Fruit fly (Drosophila melanogaster): ENCODE measurements around the gene CG14662.

Gene CG14662

DNA sequence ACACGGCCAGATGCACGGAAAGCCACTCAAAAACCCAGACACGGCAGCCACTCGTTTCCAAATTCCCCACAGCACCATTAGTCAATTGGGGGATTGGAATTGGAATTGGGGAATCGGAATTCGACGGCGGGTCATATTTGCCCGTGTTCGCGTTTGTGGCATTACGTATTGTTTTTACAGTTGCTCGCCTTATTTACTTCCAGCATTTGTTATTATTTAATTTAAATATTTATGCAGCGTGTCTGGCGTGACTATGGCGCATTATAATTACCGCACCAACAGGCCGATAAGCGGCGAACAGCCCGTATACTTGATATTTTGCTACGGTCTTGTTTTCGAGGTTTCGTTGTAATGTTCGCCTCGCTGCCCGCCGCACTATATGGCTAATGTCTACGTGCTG is 31.1 kb upstream of the CG14662 start (continued):
- TF ChIP-seq CG11723 (GFP tag; optimal IDR thresholded peaks at IDR 0.05) (peak; percentile 12), lola (GFP tag; optimal IDR thresholded peaks at IDR 0.05) (no peak), CG1647 (GFP tag; optimal IDR thresholded peaks at IDR 0.05) (no peak), wor (GFP tag; IDR thresholded peaks at IDR 0.05) (no peak), lmd (GFP tag; IDR thresholded peaks at IDR 0.05) (no peak), Fer2 (tag; optimal IDR thresholded peaks at IDR 0.05) (peak; percentile 35), gcm (GFP tag; optimal IDR thresholded peaks at IDR 0.05) (peak; percentile 21), sr (GFP tag; IDR thresholded peaks at IDR 0.05) (no peak), CG34422 (GFP tag; IDR thresholded peaks at IDR 0.05) (no peak), CG7271 (tag; optimal IDR thresholded peaks at IDR 0.05) (peak; percentile 44), bbx (GFP tag; IDR thresholded peaks at IDR 0.05; ENCODE audit: partially characterized antibody) (no peak), CG7357 (GFP tag; IDR thresholded peaks at IDR 0.05) (no peak), Sin3A (optimal IDR thresholded peaks at IDR 0.05) (no peak), ftz-f1 (GFP tag; optimal IDR thresholded peaks at IDR 0.05) (no peak), CG9215 (GFP tag; IDR thresholded peaks at IDR 0.05) (no peak), CG7786 (GFP tag; optimal IDR thresholded peaks at IDR 0.05) (no peak), CG3838 (GFP tag; optimal IDR thresholded peaks at IDR 0.05) (peak; percentile 1), cwo (GFP tag; optimal IDR thresholded peaks at IDR 0.05) (peak; percentile 71), nom (GFP tag; optimal IDR thresholded peaks at IDR 0.05) (no peak), CG31224 (GFP tag; IDR thresholded peaks at IDR 0.05) (no peak), bigmax (GFP tag; optimal IDR thresholded peaks at IDR 0.05) (peak; percentile 47), D19B (GFP tag; optimal IDR thresholded peaks at IDR 0.05) (no peak), CG34224 (GFP tag; IDR thresholded peaks at IDR 0.05; ENCODE audit: partially characterized antibody) (no peak), ATbp (GFP tag; optimal IDR thresholded peaks at IDR 0.05) (peak; percentile 91), salm (tag; optimal IDR thresholded peaks at IDR 0.05) (peak; percentile 25), NfI (GFP tag; optimal IDR thresholded peaks at IDR 0.05) (peak; percentile 13), pzg (GFP tag; optimal IDR thresholded peaks at IDR 0.05) (no peak), CG8359 (GFP tag; optimal IDR thresholded peaks at IDR 0.05; ENCODE audit: borderline replicate concordance) (peak; percentile 30), CG4404 (GFP tag; IDR thresholded peaks at IDR 0.05) (no peak), cad (GFP tag; optimal IDR thresholded peaks at IDR 0.05) (no peak), so (GFP tag; IDR thresholded peaks at IDR 0.05) (0 out of 3 replicates have a peak, but pooled peaks have one; percentile 40), ato (GFP tag; IDR thresholded peaks at IDR 0.05; ENCODE audit: partially characterized antibody) (no peak), CG12744 (GFP tag; optimal IDR thresholded peaks at IDR 0.05) (no peak), CG4617 (GFP tag; optimal IDR thresholded peaks at IDR 0.05; ENCODE audit: borderline replicate concordance) (no peak), sens-2 (GFP tag; IDR thresholded peaks at IDR 0.05) (peak; percentile 29; the same call in 1 of the 2 replicates), CG7928 (GFP tag; optimal IDR thresholded peaks at IDR 0.05) (peak; percentile 32), Elba2 (GFP tag; optimal IDR thresholded peaks at IDR 0.05) (no peak), onecut (GFP tag; IDR thresholded peaks at IDR 0.05) (peak; percentile 46), cg (GFP tag; optimal IDR thresholded peaks at IDR 0.05) (no peak), luna (GFP tag; optimal IDR thresholded peaks at IDR 0.05) (no peak), CG1602 (GFP tag; optimal IDR thresholded peaks at IDR 0.05) (no peak), CG10147 (GFP tag; optimal IDR thresholded peaks at IDR 0.05) (peak; percentile 19), vfl (GFP tag; optimal IDR thresholded peaks at IDR 0.05) (no peak), CG18011 (GFP tag; optimal IDR thresholded peaks at IDR 0.05) (peak; percentile 48), Oli (tag; optimal IDR thresholded peaks at IDR 0.05) (no peak), Hsf (GFP tag; optimal IDR thresholded peaks at IDR 0.05) (no peak), CG17829 (tag; optimal IDR thresholded peaks at IDR 0.05) (no peak), CG2199 (GFP tag; IDR thresholded peaks at IDR 0.05) (no peak), grn (GFP tag; optimal IDR thresholded peaks at IDR 0.05) (peak; percentile 62), Nf-YA (GFP tag; IDR thresholded peaks at IDR 0.05) (no peak), vnd (GFP tag; IDR thresholded peaks at IDR 0.05; ENCODE audit: partially characterized antibody) (no peak)
